Worm (Caenorhabditis elegans): ENCODE measurements around the gene AC8.3.
"Not testable (repeated sequence)": the region's sequence is repeated elsewhere in the genome, so short reads cannot be mapped to it uniquely, and the experiment has no call there.

DNA sequence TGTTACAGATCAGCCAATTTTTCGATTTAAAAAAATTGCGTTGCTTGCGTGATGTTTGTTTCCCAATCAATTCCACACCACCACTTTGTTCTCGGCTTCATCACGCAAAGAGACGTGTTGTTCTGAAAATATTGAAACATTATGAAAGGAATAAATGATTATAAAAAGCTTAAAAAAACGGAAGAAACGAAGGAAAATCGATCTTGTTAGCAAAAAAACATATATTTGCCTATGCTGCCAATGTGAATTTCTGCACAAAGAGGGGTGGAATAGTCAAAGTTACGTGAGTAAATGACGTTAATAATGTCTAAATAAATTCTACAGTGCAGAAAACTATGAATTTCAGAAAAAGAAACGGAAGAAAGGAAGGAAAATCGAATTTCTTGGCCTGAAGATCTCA, 9.8 kb upstream of the AC8.3 start, which contains the start of gene AC8.10:
- not testable (repeated sequence) for TF ChIP-seq unc-55 (GFP tag; optimal IDR thresholded peaks at IDR 0.05); lin-11 (tag; optimal IDR thresholded peaks at IDR 0.05); ceh-18 (tag; optimal IDR thresholded peaks at IDR 0.05); ttx-3 (tag; optimal IDR thresholded peaks at IDR 0.05); hlh-30 (tag; optimal IDR thresholded peaks at IDR 0.05; ENCODE audit: insufficient read depth); ama-1 (optimal IDR thresholded peaks at IDR 0.05); ceh-9 (tag; optimal IDR thresholded peaks at IDR 0.05); pha-4 (tag; optimal IDR thresholded peaks at IDR 0.05); tbx-2 (tag; optimal IDR thresholded peaks at IDR 0.05); ceh-14 (tag; optimal IDR thresholded peaks at IDR 0.05); ceh-31 (tag; optimal IDR thresholded peaks at IDR 0.05)

Measured in whole organism, late embryonic.